Worm (Caenorhabditis elegans): ENCODE results near the gene C36C5.15.

The C36C5.15 gene

ce11 chrV:3168650-3169049 lies at the start of gene C36C5.15:
C36C5.15 (minus strand) TSS chrV:3168750.
- no peak for TF ChIP-seq ceh-13 (GFP tag; optimal IDR thresholded peaks at IDR 0.05)
- no peak for TF ChIP-seq ama-1 (optimal IDR thresholded peaks at IDR 0.05)
- no peak for TF ChIP-seq pes-1 (GFP tag; IDR thresholded peaks at IDR 0.05)
- TF ChIP-seq ets-7 (tag; optimal IDR thresholded peaks at IDR 0.05), result no peak
- no peak for TF ChIP-seq ceh-36 (tag; optimal IDR thresholded peaks at IDR 0.05)
- TF ChIP-seq flt-1 (GFP tag; IDR thresholded peaks at IDR 0.05), result no peak
- no peak for TF ChIP-seq tbx-37 (GFP tag; conservative IDR thresholded peaks at IDR 0.05)
- no peak for TF ChIP-seq tbx-11 (GFP tag; IDR thresholded peaks at IDR 0.05)
- no peak for TF ChIP-seq F13C5.2 (tag; optimal IDR thresholded peaks at IDR 0.05)

DNA sequence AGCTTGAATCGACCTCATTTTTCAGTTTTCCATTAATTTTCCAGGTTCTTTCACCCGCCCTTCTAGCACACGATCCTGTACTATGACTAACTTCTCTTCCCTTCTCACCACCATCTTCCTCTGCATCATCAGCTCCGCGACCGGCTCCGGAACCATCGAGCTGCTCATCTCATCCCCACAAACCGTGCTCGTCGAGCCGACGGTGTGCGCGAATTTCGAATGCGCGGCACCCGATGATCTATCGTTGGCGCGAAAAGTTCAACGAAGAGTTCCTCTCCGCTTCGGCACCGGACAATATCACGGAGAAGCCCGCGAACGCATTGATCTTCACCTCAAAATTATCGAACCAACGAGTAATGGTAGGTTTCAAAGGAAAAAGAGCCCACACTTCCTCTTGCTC lies 41.6 kb upstream of the C36C5.15 start, which contains the start of gene apx-1:
Gene apx-1, plus strand, starts transcription at position 50 of the 400 bp plus-strand sequence.
- TF ChIP-seq tbx-11 (GFP tag; IDR thresholded peaks at IDR 0.05), result no peak
- no peak for TF ChIP-seq pes-1 (GFP tag; IDR thresholded peaks at IDR 0.05)
- TF ChIP-seq ama-1 (optimal IDR thresholded peaks at IDR 0.05), result no peak
- no peak for TF ChIP-seq scrt-1 (GFP tag; IDR thresholded peaks at IDR 0.05)
- TF ChIP-seq flt-1 (GFP tag; IDR thresholded peaks at IDR 0.05), result no peak
- no peak for TF ChIP-seq F13C5.2 (tag; optimal IDR thresholded peaks at IDR 0.05)
- no peak for TF ChIP-seq ets-7 (tag; optimal IDR thresholded peaks at IDR 0.05)
- no peak for TF ChIP-seq hmg-4 (GFP tag; optimal IDR thresholded peaks at IDR 0.05)
- TF ChIP-seq sea-1 (GFP tag; conservative IDR thresholded peaks at IDR 0.05), result no peak
- no peak for TF ChIP-seq hmbx-1 (tag; optimal IDR thresholded peaks at IDR 0.05)
- TF ChIP-seq B0310.2 (tag; optimal IDR thresholded peaks at IDR 0.05), result no peak

DNA sequence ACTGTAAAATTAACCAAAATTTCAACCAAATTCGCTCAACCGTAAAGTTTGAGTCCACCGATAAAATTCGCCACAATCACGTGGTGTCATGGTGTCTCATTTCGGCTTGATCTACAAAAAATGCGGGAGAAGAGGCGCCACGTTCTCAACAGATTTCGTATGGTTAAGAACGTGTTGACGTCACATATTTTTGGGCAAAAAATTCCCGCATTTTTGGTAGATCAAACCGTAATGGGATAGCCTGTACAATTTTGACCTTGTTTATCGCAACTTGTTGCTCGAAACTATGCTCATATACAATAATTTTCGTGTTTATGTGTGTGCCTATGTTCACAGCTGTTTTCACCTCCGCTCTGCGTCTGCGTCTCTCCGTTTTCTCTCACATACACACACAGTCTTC lies 40.4 kb upstream of the C36C5.15 start:
- TF ChIP-seq F13C5.2 (tag; optimal IDR thresholded peaks at IDR 0.05) (no peak), ceh-36 (tag; optimal IDR thresholded peaks at IDR 0.05) (no peak), sea-1 (GFP tag; conservative IDR thresholded peaks at IDR 0.05) (no peak), ets-7 (tag; optimal IDR thresholded peaks at IDR 0.05) (no peak), B0310.2 (tag; optimal IDR thresholded peaks at IDR 0.05) (no peak), tbx-37 (GFP tag; conservative IDR thresholded peaks at IDR 0.05) (no peak), tbx-11 (GFP tag; IDR thresholded peaks at IDR 0.05) (no peak)

DNA sequence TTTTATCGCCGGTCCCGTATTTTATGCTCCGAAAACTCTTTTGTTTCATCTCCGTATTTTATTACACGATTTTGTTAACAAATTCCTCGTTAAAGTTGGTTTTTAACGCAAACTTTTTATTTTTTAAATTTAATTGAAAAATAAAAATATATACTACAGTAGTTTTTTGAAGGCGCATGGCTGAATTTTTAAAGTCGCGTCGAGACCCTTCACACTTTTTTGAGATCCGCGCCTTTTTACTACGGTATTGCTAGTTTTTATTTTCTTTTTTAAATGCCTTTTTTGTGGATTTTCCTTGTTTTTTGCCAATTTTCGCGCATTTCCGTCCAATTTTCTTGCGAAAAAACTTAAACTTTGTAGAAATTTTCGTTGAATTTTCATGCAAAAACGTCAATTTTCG lies 35.9 kb upstream of the C36C5.15 start:
- TF ChIP-seq ama-1 (optimal IDR thresholded peaks at IDR 0.05) (no peak), sea-1 (GFP tag; conservative IDR thresholded peaks at IDR 0.05) (no peak), hnd-1 (tag; optimal IDR thresholded peaks at IDR 0.05) (no peak), F13C5.2 (tag; optimal IDR thresholded peaks at IDR 0.05) (no peak), pes-1 (GFP tag; IDR thresholded peaks at IDR 0.05) (no peak), tbx-37 (GFP tag; conservative IDR thresholded peaks at IDR 0.05) (no peak), ceh-13 (GFP tag; optimal IDR thresholded peaks at IDR 0.05) (no peak), ceh-36 (tag; optimal IDR thresholded peaks at IDR 0.05) (no peak), hmbx-1 (tag; optimal IDR thresholded peaks at IDR 0.05) (no peak), tra-4 (tag; optimal IDR thresholded peaks at IDR 0.05) (no peak), hmg-4 (GFP tag; optimal IDR thresholded peaks at IDR 0.05) (no peak), scrt-1 (GFP tag; IDR thresholded peaks at IDR 0.05) (no peak), aly-1 (tag; optimal IDR thresholded peaks at IDR 0.05) (no peak), tbx-11 (GFP tag; IDR thresholded peaks at IDR 0.05) (no peak)

DNA sequence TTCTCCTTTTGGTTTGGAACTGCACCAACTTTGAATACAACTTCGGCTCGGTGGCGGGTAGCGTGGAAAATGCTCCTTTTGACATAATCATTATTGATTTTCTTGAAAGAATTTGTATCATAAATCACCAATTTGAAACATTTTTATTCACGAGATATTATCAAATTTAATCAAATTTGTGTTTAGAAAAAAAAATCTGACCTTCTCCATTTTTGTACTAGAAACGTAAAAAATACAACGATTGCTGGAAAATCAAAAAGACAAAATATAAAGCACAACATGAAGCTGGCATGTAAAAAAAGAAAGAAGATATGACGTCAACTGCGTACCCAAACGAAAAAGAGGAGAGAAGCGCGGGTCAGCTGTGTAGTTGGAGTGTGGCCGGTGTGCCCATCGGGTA lies 31.8 kb upstream of the C36C5.15 start, which contains the start of gene K08D9.4:
Gene K08D9.4, minus strand, starts transcription at position 101 of the 400 bp plus-strand sequence.
- TF ChIP-seq hmbx-1 (tag; optimal IDR thresholded peaks at IDR 0.05) (no peak), tra-4 (tag; optimal IDR thresholded peaks at IDR 0.05) (no peak), tbx-11 (GFP tag; IDR thresholded peaks at IDR 0.05) (no peak), hnd-1 (tag; optimal IDR thresholded peaks at IDR 0.05) (no peak), tbx-37 (GFP tag; conservative IDR thresholded peaks at IDR 0.05) (no peak), F13C5.2 (tag; optimal IDR thresholded peaks at IDR 0.05) (no peak), sea-1 (GFP tag; conservative IDR thresholded peaks at IDR 0.05) (no peak), flt-1 (GFP tag; IDR thresholded peaks at IDR 0.05) (no peak), B0310.2 (tag; optimal IDR thresholded peaks at IDR 0.05) (no peak), ceh-36 (tag; optimal IDR thresholded peaks at IDR 0.05) (no peak), pes-1 (GFP tag; IDR thresholded peaks at IDR 0.05) (no peak), scrt-1 (GFP tag; IDR thresholded peaks at IDR 0.05) (no peak), ceh-13 (GFP tag; optimal IDR thresholded peaks at IDR 0.05) (no peak), hmg-4 (GFP tag; optimal IDR thresholded peaks at IDR 0.05) (no peak), aly-1 (tag; optimal IDR thresholded peaks at IDR 0.05) (no peak), ama-1 (optimal IDR thresholded peaks at IDR 0.05) (no peak), ets-7 (tag; optimal IDR thresholded peaks at IDR 0.05) (no peak)

DNA sequence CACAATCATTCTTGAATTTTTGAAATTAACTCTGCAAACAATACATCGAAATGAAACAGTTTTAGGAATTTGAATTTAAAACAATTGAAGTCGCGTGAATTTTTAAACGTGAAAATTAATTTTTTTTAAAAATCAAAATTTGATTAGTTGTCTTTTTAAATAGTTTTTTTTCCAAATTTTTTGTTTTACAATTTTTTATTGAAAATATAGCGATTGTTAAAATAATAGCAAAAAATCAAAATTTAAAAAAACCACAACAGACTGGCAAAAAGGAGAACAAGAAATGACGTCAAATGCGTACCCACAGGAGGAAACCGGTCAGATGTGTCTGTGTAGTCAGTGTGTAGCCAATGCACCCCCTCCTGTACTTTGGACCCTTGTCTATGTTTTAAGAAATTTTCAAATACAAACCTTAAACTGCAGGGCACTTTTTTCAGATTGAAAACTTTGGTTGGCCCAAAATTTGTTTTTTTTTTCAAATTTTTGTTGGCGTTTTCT lies 28.3 kb upstream of the C36C5.15 start, which contains the start of the genes Y73C8B.1 and Y73C8B.5:
Gene Y73C8B.1, minus strand, starts transcription at position 51 of the 498 bp plus-strand sequence.
Gene Y73C8B.5, plus strand, starts transcription at position 437 of the 498 bp plus-strand sequence.
- TF ChIP-seq sea-1 (GFP tag; conservative IDR thresholded peaks at IDR 0.05) (no peak), flt-1 (GFP tag; IDR thresholded peaks at IDR 0.05) (no peak), F13C5.2 (tag; optimal IDR thresholded peaks at IDR 0.05) (no peak), ceh-13 (GFP tag; optimal IDR thresholded peaks at IDR 0.05) (no peak)

ce11 chrV:3195814-3196213 lies 27.3 kb upstream of the C36C5.15 start:
- TF ChIP-seq ets-7 (tag; optimal IDR thresholded peaks at IDR 0.05) (no peak), hnd-1 (tag; optimal IDR thresholded peaks at IDR 0.05) (no peak), B0310.2 (tag; optimal IDR thresholded peaks at IDR 0.05) (no peak), sea-1 (GFP tag; conservative IDR thresholded peaks at IDR 0.05) (no peak), tbx-11 (GFP tag; IDR thresholded peaks at IDR 0.05) (no peak), hmg-4 (GFP tag; optimal IDR thresholded peaks at IDR 0.05) (no peak), pes-1 (GFP tag; IDR thresholded peaks at IDR 0.05) (no peak), scrt-1 (GFP tag; IDR thresholded peaks at IDR 0.05) (no peak)

DNA sequence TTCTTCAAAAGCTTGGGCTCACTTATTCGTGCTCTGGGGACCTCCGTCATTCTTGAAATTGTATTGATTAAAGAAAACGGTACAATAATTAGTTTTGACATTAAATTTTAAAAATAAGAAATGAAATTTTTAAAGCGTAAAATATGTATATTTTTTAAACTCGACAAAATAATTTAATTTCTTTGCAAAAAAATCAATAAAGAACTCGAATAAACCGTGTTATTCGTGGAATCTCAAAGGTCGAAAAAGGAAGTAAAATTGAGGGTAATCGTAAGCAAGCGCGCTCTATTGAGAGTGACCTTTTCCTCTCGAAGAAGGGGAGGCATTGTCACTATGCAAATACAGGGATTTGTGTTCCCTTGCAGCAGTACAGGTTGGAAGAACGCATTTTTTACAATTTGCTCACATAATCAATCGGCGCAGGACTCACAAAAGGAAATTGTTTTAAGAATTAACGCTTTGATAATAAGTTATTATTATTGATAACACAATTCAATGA lies 26.5 kb upstream of the C36C5.15 start, which contains the start of gene Y73C8B.2:
Gene Y73C8B.2, minus strand, starts transcription at position 51 of the 499 bp plus-strand sequence.
- TF ChIP-seq scrt-1 (GFP tag; IDR thresholded peaks at IDR 0.05) (no peak), tbx-11 (GFP tag; IDR thresholded peaks at IDR 0.05) (peak; percentile 39; the same call in 1 of the 2 replicates), flt-1 (GFP tag; IDR thresholded peaks at IDR 0.05) (no peak), F13C5.2 (tag; optimal IDR thresholded peaks at IDR 0.05) (peak; percentile 5)

Measured in whole organism, early embryonic.